Worm (Caenorhabditis elegans): ENCODE results near the gene dnj-23.

DNA sequence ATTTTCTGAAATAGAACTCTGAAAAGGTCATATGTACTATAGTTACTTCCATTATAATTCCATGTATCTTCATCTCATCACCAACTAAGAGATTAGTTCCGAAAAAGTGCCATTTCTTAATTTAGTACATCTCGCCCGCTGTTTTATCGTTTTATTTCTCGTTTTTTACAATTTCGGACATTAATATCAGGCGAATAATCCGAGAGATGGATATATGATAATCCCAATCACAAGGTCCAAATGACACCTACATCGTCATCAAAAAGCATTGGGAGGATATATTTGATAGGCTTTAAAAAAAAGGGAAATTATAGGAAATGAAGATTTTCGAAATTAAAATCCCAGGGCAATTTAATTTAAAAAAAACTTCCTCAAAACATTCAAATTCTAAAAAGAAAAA lies 11.9 kb upstream of the dnj-23 start:
- TF ChIP-seq zag-1 (tag; optimal IDR thresholded peaks at IDR 0.05), result no peak
- no peak for TF ChIP-seq unc-39 (tag; optimal IDR thresholded peaks at IDR 0.05)
- TF ChIP-seq unc-55 (GFP tag; optimal IDR thresholded peaks at IDR 0.05), result no peak
- no peak for TF ChIP-seq R02D3.7 (tag; optimal IDR thresholded peaks at IDR 0.05)
- no peak for TF ChIP-seq nhr-23 (tag; optimal IDR thresholded peaks at IDR 0.05)
- no peak for TF ChIP-seq aly-2 (tag; optimal IDR thresholded peaks at IDR 0.05)
- TF ChIP-seq lin-13 (GFP tag; optimal IDR thresholded peaks at IDR 0.05), result no peak
